Fruit fly (Drosophila melanogaster) whole organism, pupa: ENCODE results near the gene sala.
A peak's percentile ranks its signal among the peaks of the same experiment; 100 is the strongest.

Source experiments
- CG10348 ChIP-seq: fragments of 200-800 bp; sonication (Bioruptor generic); IDR thresholded peaks from 2 replicates; pipeline ENCODE4 v1.3.6; 2022; ENCODE audit warnings: missing biosample characterization, missing genetic modification characterization
- CG12605 ChIP-seq: fragments of 200-800 bp; sonication (Bioruptor generic); IDR thresholded peaks from 2 replicates; pipeline ENCODE4 v1.3.6; 2022; ENCODE audit warnings: missing biosample characterization, missing genetic modification characterization
- CG13204 ChIP-seq: fragments of 200-800 bp; sonication (Bioruptor generic); optimal IDR thresholded peaks from 2 replicates; lab custom pipeline; 2018; ENCODE audit warnings: missing biosample characterization, mild to moderate bottlenecking, missing genetic modification characterization, moderate library complexity
- CG14655 ChIP-seq: fragments of 200-800 bp; sonication (Bioruptor generic); optimal IDR thresholded peaks from 3 replicates; lab custom pipeline; 2017; ENCODE audit warnings: mild to moderate bottlenecking, missing biosample characterization, missing genetic modification reagents, missing genetic modification characterization
- CG15710 ChIP-seq: fragments of 200-800 bp; sonication (Bioruptor generic); optimal IDR thresholded peaks from 2 replicates; lab custom pipeline; 2018; ENCODE audit warnings: missing biosample characterization, mild to moderate bottlenecking, missing genetic modification characterization, moderate library complexity
- CG17806 ChIP-seq: fragments of 200-800 bp; sonication (Bioruptor generic); optimal IDR thresholded peaks from 2 replicates; lab custom pipeline; 2018; ENCODE audit warnings: missing biosample characterization, mild to moderate bottlenecking, missing genetic modification characterization, moderate library complexity
- CG32121 ChIP-seq: fragments of 200-800 bp; sonication (Bioruptor generic); IDR thresholded peaks from 2 replicates; pipeline ENCODE4 v1.3.6; 2022; ENCODE audit warnings: missing biosample characterization, missing genetic modification characterization
- CG34367 ChIP-seq: fragments of 200-800 bp; sonication (Bioruptor generic); optimal IDR thresholded peaks from 2 replicates; lab custom pipeline; 2018; ENCODE audit warnings: missing biosample characterization, mild to moderate bottlenecking, missing genetic modification characterization
- CG4496 ChIP-seq: fragments of 200-800 bp; sonication (Bioruptor generic); IDR thresholded peaks from 3 replicates; pipeline ENCODE4 v1.3.6; 2022; ENCODE audit warnings: missing biosample characterization, missing genetic modification characterization
- CG8159 ChIP-seq: fragments of 200-800 bp; sonication (Bioruptor generic); optimal IDR thresholded peaks from 3 replicates; lab custom pipeline; 2018; ENCODE audit warnings: missing biosample characterization, mild to moderate bottlenecking, missing genetic modification characterization, moderate library complexity
- CG8301 ChIP-seq: fragments of 200-800 bp; sonication (Bioruptor generic); optimal IDR thresholded peaks from 2 replicates; lab custom pipeline; 2018; ENCODE audit warnings: missing biosample characterization, mild to moderate bottlenecking, missing genetic modification characterization
- CG9948 ChIP-seq: fragments of 200-800 bp; sonication (Bioruptor generic); optimal IDR thresholded peaks from 2 replicates; lab custom pipeline; 2018; ENCODE audit warnings: missing biosample characterization, mild to moderate bottlenecking, missing genetic modification characterization, moderate library complexity
- D1 ChIP-seq: fragments of 200-800 bp; sonication (Bioruptor generic); optimal IDR thresholded peaks from 2 replicates; lab custom pipeline; 2018; ENCODE audit warnings: missing biosample characterization, mild to moderate bottlenecking, missing genetic modification characterization, moderate library complexity
- EcR ChIP-seq: fragments of 200-800 bp; sonication (Bioruptor generic); optimal IDR thresholded peaks from 3 replicates; lab custom pipeline; 2019; ENCODE audit warnings: missing biosample characterization, missing genetic modification characterization, mild to moderate bottlenecking, moderate library complexity, missing genetic modification reagents
- Ets98B ChIP-seq: fragments of 200-800 bp; sonication (Bioruptor generic); IDR thresholded peaks from 2 replicates; pipeline ENCODE4 v1.3.6; 2022; ENCODE audit warnings: missing biosample characterization, missing genetic modification characterization
- Pif1A ChIP-seq: fragments of 200-800 bp; sonication (Bioruptor generic); optimal IDR thresholded peaks from 3 replicates; lab custom pipeline; 2016; ENCODE audit warnings: missing biosample characterization, missing genetic modification characterization
- Pif1B ChIP-seq: fragments of 200-800 bp; sonication (Bioruptor generic); optimal IDR thresholded peaks from 3 replicates; lab custom pipeline; 2016; ENCODE audit warnings: missing biosample characterization, missing genetic modification characterization
- Snoo ChIP-seq: fragments of 200-800 bp; sonication (Bioruptor generic); optimal IDR thresholded peaks from 3 replicates; lab custom pipeline; 2017; ENCODE audit warnings: missing biosample characterization, mild to moderate bottlenecking, missing genetic modification characterization, inconsistent platforms
- fd96Ca ChIP-seq: fragments of 200-800 bp; sonication (Bioruptor generic); IDR thresholded peaks from 3 replicates; pipeline ENCODE4 v1.3.6; 2022; ENCODE audit warnings: missing biosample characterization, missing genetic modification characterization
- gl ChIP-seq: fragments of 200-800 bp; sonication (Bioruptor generic); optimal IDR thresholded peaks from 2 replicates; lab custom pipeline; 2018; ENCODE audit warnings: missing biosample characterization, mild to moderate bottlenecking, missing genetic modification characterization
- rn ChIP-seq: fragments of 200-800 bp; sonication (Bioruptor generic); IDR thresholded peaks from 2 replicates; pipeline ENCODE4 v1.3.6; 2022; ENCODE audit warnings: missing biosample characterization, missing genetic modification characterization

The sala gene

DNA sequence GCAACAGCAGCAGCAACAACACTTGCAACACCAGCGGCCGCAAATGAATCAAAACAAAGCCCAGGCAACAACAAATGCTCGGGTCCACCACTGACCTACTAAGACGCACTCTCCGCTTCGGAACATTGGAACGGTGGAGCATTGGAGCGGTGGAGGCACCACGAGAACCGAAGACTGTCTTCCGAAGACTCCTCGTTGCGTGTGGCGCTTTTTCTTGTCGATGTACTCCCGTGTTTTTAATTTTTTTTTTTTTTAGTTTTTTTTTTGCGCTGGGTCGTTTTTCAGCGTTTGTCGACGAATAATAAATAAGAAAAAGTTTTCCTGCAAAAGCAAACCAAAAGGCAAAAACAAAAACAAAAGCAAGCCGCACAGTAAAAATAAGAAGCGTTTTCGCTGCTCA is 16.1 kb downstream of the sala start:
- TF ChIP-seq gl (tag; lab: Kevin White, UChicago) = no peak
- peak; percentile 61; the same call in 1 of the 2 replicates for TF ChIP-seq Ets98B (GFP tag; lab: Robert Waterston, UW)
- peak; percentile 59; the same call in 2 of the 3 replicates for TF ChIP-seq fd96Ca (GFP tag; lab: Robert Waterston, UW)
- TF ChIP-seq CG13204 (GFP tag; lab: Kevin White, UChicago) = peak; percentile 1
- peak; percentile 40; the same call in 1 of the 3 replicates for TF ChIP-seq CG4496 (GFP tag; lab: Robert Waterston, UW)
- TF ChIP-seq CG32121 (GFP tag; lab: Robert Waterston, UW) = peak; percentile 42; the same call in 1 of the 2 replicates
- TF ChIP-seq Pif1A = peak; percentile 28
- peak; percentile 52; the same call in 1 of the 2 replicates for TF ChIP-seq CG12605
- no peak for TF ChIP-seq CG17806 (tag; lab: Kevin White, UChicago)

DNA sequence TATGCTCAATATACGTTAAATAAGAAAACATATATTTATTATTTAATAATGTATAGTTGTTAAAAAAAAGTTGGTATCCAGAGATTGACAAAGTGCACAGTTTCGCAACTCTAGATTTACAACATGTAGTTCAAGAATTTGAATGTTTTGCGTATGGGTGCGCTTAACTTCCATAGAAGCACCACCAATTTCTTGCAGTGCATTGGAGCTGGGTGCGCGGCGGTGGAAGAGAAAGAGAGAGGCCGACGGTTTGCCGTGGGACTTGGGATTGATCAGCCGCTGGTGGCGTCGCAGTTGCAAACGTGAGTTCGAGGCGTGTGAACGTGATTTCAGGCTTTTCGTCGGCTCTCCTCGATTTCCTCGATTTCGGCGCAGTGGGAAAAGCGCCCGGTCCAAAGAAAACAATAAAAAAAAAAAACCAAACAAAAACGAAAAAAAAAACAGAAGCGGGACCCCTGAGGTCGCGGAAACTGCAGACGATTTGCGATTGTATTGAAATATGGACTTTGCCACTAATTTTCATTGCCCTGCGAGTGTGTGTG is 17.0 kb downstream of the sala start, which contains the start of gene spz4:
spz4 (plus strand) TSS at position 289 of the 542 bp plus-strand sequence.
- TF ChIP-seq Pif1A = peak; percentile 5
- TF ChIP-seq D1 = no peak
- peak; percentile 27 for TF ChIP-seq CG13204 (GFP tag; lab: Kevin White, UChicago)
- peak; percentile 33; the same call in 1 of the 2 replicates for TF ChIP-seq rn (GFP tag; lab: Robert Waterston, UW)
- TF ChIP-seq gl (tag; lab: Kevin White, UChicago) = no peak
- TF ChIP-seq CG10348 (GFP tag; lab: Robert Waterston, UW) = no peak
- TF ChIP-seq CG12605 = peak; percentile 49; the same call in 1 of the 2 replicates
- TF ChIP-seq fd96Ca (GFP tag; lab: Robert Waterston, UW) = peak; percentile 53; the same call in 2 of the 3 replicates
- peak; percentile 16 for TF ChIP-seq CG9948
- TF ChIP-seq EcR (GFP tag; lab: Kevin White, UChicago) = no peak
- no peak for TF ChIP-seq CG14655
- peak; percentile 70 for TF ChIP-seq Ets98B (GFP tag; lab: Robert Waterston, UW)
- no peak for TF ChIP-seq CG17806 (tag; lab: Kevin White, UChicago)
- TF ChIP-seq CG4496 (GFP tag; lab: Robert Waterston, UW) = no peak; the same call in none of the 3 replicates
- peak; percentile 63 for TF ChIP-seq CG32121 (GFP tag; lab: Robert Waterston, UW)

DNA sequence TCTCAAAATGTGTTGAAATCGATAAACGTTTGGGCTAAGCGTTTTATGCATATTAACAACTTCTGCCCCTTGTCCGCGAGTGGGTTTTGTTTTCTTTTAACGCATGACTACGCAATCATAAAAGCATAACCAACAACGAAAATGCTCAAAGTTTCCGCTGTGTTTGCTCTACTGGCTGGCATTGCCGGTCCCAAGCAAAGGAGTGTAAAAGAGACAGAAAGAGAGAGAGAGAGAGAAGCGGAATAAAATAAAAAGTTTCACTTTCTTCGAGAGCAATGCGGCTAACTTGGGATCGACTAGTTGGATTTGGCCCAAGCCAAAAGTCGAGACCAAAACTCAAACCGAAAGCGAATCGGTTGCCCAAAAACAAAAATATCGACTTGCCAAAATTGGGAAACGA is 18.2 kb downstream of the sala start:
- no peak for TF ChIP-seq CG4496 (GFP tag; lab: Robert Waterston, UW)
- no peak for TF ChIP-seq EcR (GFP tag; lab: Kevin White, UChicago)
- no peak for TF ChIP-seq CG8159 (tag; lab: Kevin White, UChicago)
- no peak for TF ChIP-seq CG14655
- TF ChIP-seq Pif1A = no peak
- TF ChIP-seq Pif1B (GFP tag; lab: Kevin White, UChicago) = no peak
- TF ChIP-seq CG15710 = no peak
- TF ChIP-seq CG8301 (tag; lab: Kevin White, UChicago) = no peak
- no peak for TF ChIP-seq CG10348 (GFP tag; lab: Robert Waterston, UW)

DNA sequence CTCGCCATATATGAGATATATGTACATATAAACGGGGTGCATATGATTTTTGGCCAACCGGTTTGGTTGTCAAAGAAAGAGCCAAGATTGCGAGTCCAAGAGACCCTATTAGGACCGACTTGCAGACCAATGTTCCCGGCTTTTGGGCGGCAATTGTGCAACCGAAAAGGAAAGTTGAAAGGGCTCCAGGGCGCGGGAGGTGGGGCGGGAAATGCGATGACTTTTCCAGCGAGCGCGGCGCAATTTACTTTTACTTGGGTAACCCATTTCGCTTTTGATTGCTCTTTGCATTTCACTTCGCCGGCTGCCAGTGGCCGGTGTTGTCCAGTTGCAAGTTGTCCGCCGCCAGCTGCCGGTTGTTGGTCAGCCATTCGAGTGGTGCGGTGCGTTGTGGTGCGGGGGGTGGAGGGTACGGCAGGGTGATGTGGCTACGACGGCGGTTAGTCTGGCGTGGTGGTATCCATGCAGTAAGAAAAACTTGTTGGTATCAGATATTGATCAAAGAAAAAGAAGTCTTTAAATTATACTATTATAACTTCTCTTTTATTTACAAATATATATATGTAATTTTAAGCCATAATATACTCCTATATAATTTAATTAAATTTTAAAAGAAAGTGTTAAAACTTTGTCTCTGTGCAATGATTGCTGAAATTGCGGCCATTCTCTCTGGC is 20.5 kb downstream of the sala start:
- TF ChIP-seq CG32121 (GFP tag; lab: Robert Waterston, UW) (peak; percentile 81), CG8159 (tag; lab: Kevin White, UChicago) (no peak), fd96Ca (GFP tag; lab: Robert Waterston, UW) (peak; percentile 61; the same call in 1 of the 3 replicates), Ets98B (GFP tag; lab: Robert Waterston, UW) (peak; percentile 80), CG4496 (GFP tag; lab: Robert Waterston, UW) (peak; percentile 60; the same call in 2 of the 3 replicates)

DNA sequence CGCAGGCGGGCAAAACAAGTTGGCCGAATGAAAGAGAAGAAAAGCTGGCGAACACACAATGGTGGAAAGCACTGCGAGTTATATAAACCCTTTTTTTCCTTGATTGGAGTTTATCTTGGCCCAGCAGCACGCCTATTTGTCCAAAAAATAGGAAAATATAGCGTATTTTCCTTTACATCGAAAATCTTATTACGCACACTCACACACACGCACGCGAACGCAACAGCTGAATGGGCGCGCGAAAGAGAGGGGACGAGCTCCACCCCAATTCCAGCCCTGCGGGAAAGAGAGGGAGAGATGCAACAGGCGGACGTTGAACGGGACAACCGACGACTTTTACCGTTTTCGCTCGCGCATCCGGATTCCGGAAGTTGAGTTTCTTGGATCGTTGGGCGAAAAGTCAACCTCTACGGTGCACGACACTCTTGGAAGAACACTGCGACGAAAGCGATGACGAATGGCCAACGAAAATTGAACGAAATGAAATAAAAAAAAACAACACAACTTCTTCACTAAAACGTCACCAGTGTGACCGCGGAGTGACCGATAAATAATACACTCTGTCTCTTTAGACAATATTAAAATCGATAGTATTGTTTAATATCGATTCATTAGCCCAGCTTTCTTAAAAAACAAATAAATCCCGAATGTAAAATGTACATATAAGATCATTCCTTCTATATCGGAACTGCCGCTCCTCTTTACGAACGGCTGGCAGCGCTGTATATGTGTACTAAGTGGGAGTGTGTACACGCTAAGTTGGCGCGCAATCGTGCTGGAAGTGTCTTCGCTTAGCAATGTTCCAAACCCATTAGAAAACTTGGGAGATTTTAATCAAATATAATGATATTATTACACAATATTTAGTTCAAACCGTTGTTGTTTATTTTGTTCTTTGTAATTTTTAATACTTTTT is 32.3 kb downstream of the sala start, which contains the start of the genes Dlg5 and CG4970:
Dlg5 (minus strand) TSS at position 556 of the 916 bp plus-strand sequence.
CG4970 (plus strand) TSS at position 866 of the 916 bp plus-strand sequence.
- TF ChIP-seq EcR (GFP tag; lab: Kevin White, UChicago) (peak; percentile 73), Pif1A (no peak), CG34367 (tag; lab: Kevin White, UChicago) (peak; percentile 25), CG17806 (tag; lab: Kevin White, UChicago) (no peak), CG14655 (no peak), CG12605 (peak; percentile 67), D1 (no peak), CG9948 (no peak), CG4496 (GFP tag; lab: Robert Waterston, UW) (peak; percentile 64; the same call in 1 of the 3 replicates), Ets98B (GFP tag; lab: Robert Waterston, UW) (0 out of 2 replicates have a peak, but pooled peaks have one; percentile 11)

DNA sequence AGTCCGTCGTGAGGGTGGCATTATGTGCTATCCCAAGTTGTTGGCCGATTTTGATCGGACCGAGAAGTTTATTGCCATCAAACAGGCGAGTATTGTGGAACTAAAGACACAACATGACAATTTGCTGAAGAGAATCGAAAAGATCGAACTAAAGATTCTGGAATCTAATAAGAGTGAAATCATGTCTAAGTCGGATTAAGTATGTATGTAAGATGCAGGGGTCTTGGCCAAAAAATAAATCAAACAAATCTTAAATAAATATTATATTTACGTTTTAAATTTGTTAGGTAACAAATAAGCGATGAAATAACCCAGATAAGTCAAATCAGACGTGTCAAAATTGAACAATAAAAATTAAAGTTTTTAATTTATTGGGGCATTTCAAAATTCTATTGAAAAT is 35.0 kb downstream of the sala start, which contains the start of gene CG14929:
CG14929 (plus strand) TSS at position 301 of the 400 bp plus-strand sequence.
- TF ChIP-seq CG10348 (GFP tag; lab: Robert Waterston, UW) (no peak), Ets98B (GFP tag; lab: Robert Waterston, UW) (no peak), CG12605 (no peak), CG13204 (GFP tag; lab: Kevin White, UChicago) (no peak), D1 (no peak), Snoo (no peak), CG4496 (GFP tag; lab: Robert Waterston, UW) (no peak), CG17806 (tag; lab: Kevin White, UChicago) (no peak), CG32121 (GFP tag; lab: Robert Waterston, UW) (no peak), CG8159 (tag; lab: Kevin White, UChicago) (no peak), rn (GFP tag; lab: Robert Waterston, UW) (no peak), gl (tag; lab: Kevin White, UChicago) (no peak), CG34367 (tag; lab: Kevin White, UChicago) (no peak)
